Fruit fly (Drosophila melanogaster) whole organism, prepupa: Measurements from ENCODE around the gene CG43218.
A peak's percentile ranks its signal among the peaks of the same experiment; 100 is the strongest.

Experiments
- Blimp-1 ChIP-seq: fragments of 200-800 bp; sonication (Bioruptor generic); optimal IDR thresholded peaks from 3 replicates; lab custom pipeline; 2017; ENCODE audit warnings: missing biosample characterization, missing genetic modification characterization, mild to moderate bottlenecking, moderate library complexity, missing genetic modification reagents
- CG10631 ChIP-seq: fragments of 200-800 bp; sonication (Bioruptor generic); optimal IDR thresholded peaks from 2 replicates; lab custom pipeline; 2016; ENCODE audit warnings: missing biosample characterization, missing genetic modification characterization
- CG11294 ChIP-seq: fragments of 200-800 bp; sonication (Bioruptor generic); IDR thresholded peaks from 2 replicates; pipeline ENCODE4 v1.3.6; 2022; ENCODE audit warnings: missing biosample characterization, missing genetic modification characterization
- CG11762 ChIP-seq: fragments of 200-800 bp; sonication (Bioruptor generic); optimal IDR thresholded peaks from 3 replicates; lab custom pipeline; 2016; ENCODE audit warnings: missing biosample characterization, missing genetic modification characterization; ENCODE audit not compliant: insufficient read depth
- CG11902 ChIP-seq: fragments of 200-800 bp; sonication (Bioruptor generic); optimal IDR thresholded peaks from 3 replicates; lab custom pipeline; 2016; ENCODE audit warnings: missing biosample characterization, missing genetic modification characterization
- CG15336 ChIP-seq: fragments of 200-800 bp; sonication (Bioruptor generic); IDR thresholded peaks from 2 replicates; pipeline ENCODE4 v1.3.6; 2022; ENCODE audit warnings: missing biosample characterization, missing genetic modification characterization
- CG1621 ChIP-seq: fragments of 200-800 bp; sonication (Bioruptor generic); optimal IDR thresholded peaks from 3 replicates; lab custom pipeline; 2018; ENCODE audit warnings: missing biosample characterization, mild to moderate bottlenecking, missing genetic modification characterization
- CG16779 ChIP-seq: fragments of 200-800 bp; sonication (Bioruptor generic); optimal IDR thresholded peaks from 3 replicates; lab custom pipeline; 2017; ENCODE audit warnings: missing biosample characterization, mild to moderate bottlenecking, missing genetic modification characterization
- CG3032 ChIP-seq: fragments of 200-800 bp; optimal IDR thresholded peaks from 2 replicates; lab custom pipeline; 2019; ENCODE audit warnings: missing biosample characterization, mild to moderate bottlenecking, missing genetic modification characterization, moderate library complexity
- CG31627 ChIP-seq: fragments of 200-800 bp; sonication (Bioruptor generic); optimal IDR thresholded peaks from 3 replicates; lab custom pipeline; 2016; ENCODE audit warnings: missing biosample characterization, missing genetic modification characterization
- CG34406 ChIP-seq: fragments of 200-800 bp; sonication (Bioruptor generic); optimal IDR thresholded peaks from 3 replicates; lab custom pipeline; 2016; ENCODE audit warnings: missing biosample characterization, missing genetic modification characterization
- CG4318 ChIP-seq: fragments of 200-800 bp; sonication (Bioruptor generic); optimal IDR thresholded peaks from 3 replicates; lab custom pipeline; 2017; ENCODE audit warnings: missing biosample characterization, mild to moderate bottlenecking, missing genetic modification characterization
- CG6276 ChIP-seq: fragments of 200-800 bp; sonication (Bioruptor generic); optimal IDR thresholded peaks from 2 replicates; lab custom pipeline; 2017; ENCODE audit warnings: missing biosample characterization, mild to moderate bottlenecking, missing genetic modification characterization
- CG6792 ChIP-seq: fragments of 200-800 bp; sonication (Bioruptor generic); optimal IDR thresholded peaks from 3 replicates; lab custom pipeline; 2016; ENCODE audit warnings: missing biosample characterization, missing genetic modification characterization
- CG6808 ChIP-seq: fragments of 200-800 bp; sonication (Bioruptor generic); optimal IDR thresholded peaks from 3 replicates; lab custom pipeline; 2017; ENCODE audit warnings: missing biosample characterization, missing genetic modification characterization, mild to moderate bottlenecking, moderate library complexity, missing genetic modification reagents
- CG7368 ChIP-seq: fragments of 200-800 bp; sonication (Bioruptor generic); optimal IDR thresholded peaks from 3 replicates; lab custom pipeline; 2016; ENCODE audit warnings: missing biosample characterization, missing genetic modification characterization
- CG8119 ChIP-seq: fragments of 200-800 bp; sonication (Bioruptor generic); IDR thresholded peaks from 3 replicates; pipeline ENCODE4 v1.3.6; 2022; ENCODE audit warnings: missing biosample characterization, missing genetic modification characterization
- CG8319 ChIP-seq: fragments of 200-800 bp; sonication (Bioruptor generic); optimal IDR thresholded peaks from 3 replicates; lab custom pipeline; 2016; ENCODE audit warnings: missing biosample characterization, missing genetic modification characterization
- CG8632 ChIP-seq: fragments of 200-800 bp; sonication (Bioruptor generic); optimal IDR thresholded peaks from 3 replicates; lab custom pipeline; 2016; ENCODE audit warnings: missing biosample characterization, missing genetic modification characterization
- CG9139 ChIP-seq: fragments of 200-800 bp; sonication (Bioruptor generic); optimal IDR thresholded peaks from 3 replicates; lab custom pipeline; 2017; ENCODE audit warnings: missing biosample characterization, mild to moderate bottlenecking, missing genetic modification characterization
- Eip75B ChIP-seq: fragments of 200-800 bp; sonication (Bioruptor generic); optimal IDR thresholded peaks from 3 replicates; lab custom pipeline; 2016; ENCODE audit warnings: missing biosample characterization, missing genetic modification characterization
- Eip78C ChIP-seq: fragments of 200-800 bp; sonication (Bioruptor generic); peaks from one replicate; lab custom pipeline; 2016; ENCODE audit warnings: missing biosample characterization, missing genetic modification characterization
- Eip93F ChIP-seq: fragments of 200-800 bp; sonication (Bioruptor generic); optimal IDR thresholded peaks from 2 replicates; lab custom pipeline; 2016; ENCODE audit warnings: missing biosample characterization, mild to moderate bottlenecking, missing genetic modification characterization
- Ets21C ChIP-seq: fragments of 200-800 bp; sonication (Bioruptor generic); optimal IDR thresholded peaks from 3 replicates; lab custom pipeline; 2016; ENCODE audit warnings: missing biosample characterization, missing genetic modification characterization
- Gug ChIP-seq: fragments of 200-800 bp; sonication (Bioruptor generic); IDR thresholded peaks from 2 replicates; pipeline ENCODE4 v1.3.6; 2022; ENCODE audit warnings: missing biosample characterization, missing genetic modification characterization
- Hr39 ChIP-seq: fragments of 200-800 bp; sonication (Bioruptor generic); optimal IDR thresholded peaks from 2 replicates; lab custom pipeline; 2016; ENCODE audit warnings: missing biosample characterization, missing genetic modification characterization
- Lpt ChIP-seq: fragments of 200-800 bp; sonication (Bioruptor generic); optimal IDR thresholded peaks from 3 replicates; lab custom pipeline; 2016; ENCODE audit warnings: missing biosample characterization, missing genetic modification characterization
- Met ChIP-seq: fragments of 200-800 bp; sonication (Bioruptor generic); optimal IDR thresholded peaks from 3 replicates; lab custom pipeline; 2016; ENCODE audit warnings: missing biosample characterization, missing genetic modification characterization
- OdsH ChIP-seq: fragments of 200-800 bp; sonication (Bioruptor generic); optimal IDR thresholded peaks from 3 replicates; lab custom pipeline; 2016; ENCODE audit warnings: missing biosample characterization, missing genetic modification characterization
- Smox ChIP-seq: fragments of 200-800 bp; sonication (Bioruptor generic); optimal IDR thresholded peaks from 3 replicates; lab custom pipeline; 2016; ENCODE audit warnings: missing biosample characterization, missing genetic modification characterization
- Sox102F ChIP-seq: fragments of 200-800 bp; sonication (Bioruptor generic); optimal IDR thresholded peaks from 2 replicates; lab custom pipeline; 2016; ENCODE audit warnings: missing biosample characterization, mild to moderate bottlenecking, missing genetic modification characterization
- Sox14 ChIP-seq: fragments of 200-800 bp; sonication (Bioruptor generic); optimal IDR thresholded peaks from 3 replicates; lab custom pipeline; 2016; ENCODE audit warnings: missing biosample characterization, missing genetic modification characterization
- Sox15 ChIP-seq: fragments of 200-800 bp; sonication (Bioruptor generic); optimal IDR thresholded peaks from 3 replicates; lab custom pipeline; 2016; ENCODE audit warnings: missing biosample characterization, missing genetic modification characterization
- achi ChIP-seq: fragments of 200-800 bp; sonication (Bioruptor generic); optimal IDR thresholded peaks from 3 replicates; lab custom pipeline; 2016; ENCODE audit warnings: missing biosample characterization, missing genetic modification characterization
- acj6 ChIP-seq: fragments of 200-800 bp; sonication (Bioruptor generic); optimal IDR thresholded peaks from 3 replicates; lab custom pipeline; 2016; ENCODE audit warnings: missing biosample characterization, missing genetic modification characterization
- dac ChIP-seq: fragments of 200-800 bp; sonication (Bioruptor generic); optimal IDR thresholded peaks from 2 replicates; lab custom pipeline; 2017; ENCODE audit warnings: missing biosample characterization, mild to moderate bottlenecking, missing genetic modification characterization
- dsx ChIP-seq: fragments of 200-800 bp; optimal IDR thresholded peaks from 3 replicates; lab custom pipeline; 2019; ENCODE audit warnings: missing biosample characterization, mild to moderate bottlenecking, missing genetic modification characterization, moderate library complexity; ENCODE audit not compliant: poor library complexity, severe bottlenecking
- eg ChIP-seq: fragments of 200-800 bp; sonication (Bioruptor generic); IDR thresholded peaks from 3 replicates; pipeline ENCODE4 v1.3.6; 2022; ENCODE audit warnings: missing biosample characterization, missing genetic modification characterization
- esn ChIP-seq: fragments of 200-800 bp; sonication (Bioruptor generic); optimal IDR thresholded peaks from 2 replicates; lab custom pipeline; 2016; ENCODE audit warnings: missing biosample characterization, mild to moderate bottlenecking, missing genetic modification characterization, moderate library complexity
- fd59A ChIP-seq: fragments of 200-800 bp; sonication (Bioruptor generic); optimal IDR thresholded peaks from 2 replicates; lab custom pipeline; 2017; ENCODE audit warnings: missing biosample characterization, mild to moderate bottlenecking, missing genetic modification characterization, missing genetic modification reagents
- fd85E ChIP-seq: fragments of 200-800 bp; sonication (Bioruptor generic); optimal IDR thresholded peaks from 3 replicates; lab custom pipeline; 2016; ENCODE audit warnings: missing biosample characterization, missing genetic modification characterization
- fkh ChIP-seq: fragments of 200-800 bp; sonication (Bioruptor generic); optimal IDR thresholded peaks from 3 replicates; lab custom pipeline; 2017; ENCODE audit warnings: missing biosample characterization, mild to moderate bottlenecking, missing genetic modification characterization, moderate library complexity
- lz ChIP-seq: fragments of 200-800 bp; sonication (Bioruptor generic); optimal IDR thresholded peaks from 3 replicates; lab custom pipeline; 2016; ENCODE audit warnings: missing biosample characterization, missing genetic modification characterization
- net ChIP-seq: fragments of 200-800 bp; sonication (Bioruptor generic); optimal IDR thresholded peaks from 3 replicates; lab custom pipeline; 2016; ENCODE audit warnings: missing biosample characterization, missing genetic modification characterization
- pdm3 ChIP-seq: fragments of 200-800 bp; sonication (Bioruptor generic); optimal IDR thresholded peaks from 3 replicates; lab custom pipeline; 2016; ENCODE audit warnings: missing biosample characterization, missing genetic modification characterization
- salr ChIP-seq, 2 experiments: fragments of 200-800 bp; sonication (Bioruptor generic); optimal IDR thresholded peaks; 3 replicates each; lab custom pipeline; 2016 to 2018; ENCODE audit warnings: missing biosample characterization in 2 of 2, missing genetic modification characterization in 2 of 2, mild to moderate bottlenecking in 1 of 2
- spab ChIP-seq: fragments of 200-800 bp; sonication (Bioruptor generic); optimal IDR thresholded peaks from 2 replicates; lab custom pipeline; 2017; ENCODE audit warnings: missing biosample characterization, mild to moderate bottlenecking, missing genetic modification characterization, missing genetic modification reagents
- ss ChIP-seq, 2 experiments: fragments of 200-800 bp; sonication (Bioruptor generic); optimal IDR thresholded peaks; 2 replicates in 1 of 2; 3 replicates in 1 of 2; lab custom pipeline; 2017 to 2018; ENCODE audit warnings: mild to moderate bottlenecking in 2 of 2, missing biosample characterization in 2 of 2, missing genetic modification characterization in 2 of 2, moderate library complexity in 1 of 2
- svp ChIP-seq: fragments of 200-800 bp; sonication (Bioruptor generic); peaks from one replicate; lab custom pipeline; 2016; ENCODE audit warnings: missing biosample characterization, missing genetic modification characterization
- vri ChIP-seq: fragments of 200-800 bp; sonication (Bioruptor generic); optimal IDR thresholded peaks from 3 replicates; lab custom pipeline; 2016; ENCODE audit warnings: missing biosample characterization, mild to moderate bottlenecking, missing genetic modification characterization

CG43218 gene

dm6 chr3L:21256062-21257023 is 1.5 kb upstream of the CG43218 start:
- TF ChIP-seq CG4318 (no peak), Smox (GFP tag; lab: Kevin White, UChicago) (peak; percentile 30), dsx (GFP tag; lab: Kevin White, UChicago) (no peak), Sox14 (no peak), CG1621 (no peak), CG16779 (tag; lab: Kevin White, UChicago) (no peak), CG11902 (GFP tag; lab: Kevin White, UChicago) (no peak), CG8319 (GFP tag; lab: Kevin White, UChicago) (no peak), Eip78C (GFP tag; lab: Kevin White, UChicago) (peak; percentile 83), CG11294 (GFP tag; lab: Robert Waterston, UW) (no peak), CG11762 (no peak), Hr39 (GFP tag; lab: Kevin White, UChicago) (peak; percentile 22), Ets21C (no peak), fkh (no peak), CG6792 (GFP tag; lab: Kevin White, UChicago) (no peak), CG15336 (GFP tag; lab: Robert Waterston, UW) (no peak), Lpt (GFP tag; lab: Kevin White, UChicago) (no peak), acj6 (GFP tag; lab: Kevin White, UChicago) (no peak), Blimp-1 (peak; percentile 30), CG6276 (GFP tag; lab: Kevin White, UChicago) (no peak), eg (no peak), Met (GFP tag; lab: Kevin White, UChicago) (peak; percentile 57), Sox102F (GFP tag; lab: Kevin White, UChicago) (peak; percentile 50), OdsH (GFP tag; lab: Kevin White, UChicago) (no peak), CG8119 (GFP tag; lab: Robert Waterston, UW) (no peak), svp (GFP tag; lab: Kevin White, UChicago) (peak; percentile 75), CG31627 (GFP tag; lab: Kevin White, UChicago) (peak; percentile 15), fd59A (GFP tag; lab: Kevin White, UChicago) (no peak), pdm3 (no peak), CG3032 (tag; lab: Kevin White, UChicago) (no peak), CG6808 (no peak), CG8632 (GFP tag; lab: Kevin White, UChicago) (no peak), CG10631 (GFP tag; lab: Kevin White, UChicago) (no peak), spab (GFP tag; lab: Kevin White, UChicago) (no peak), net (GFP tag; lab: Kevin White, UChicago) (no peak), dac (GFP tag; lab: Kevin White, UChicago) (no peak), Sox15 (GFP tag; lab: Kevin White, UChicago) (no peak), fd85E (GFP tag; lab: Kevin White, UChicago) (no peak), Eip93F (GFP tag; lab: Kevin White, UChicago) (no peak), vri (GFP tag; lab: Kevin White, UChicago) (peak; percentile 38), CG9139 (no peak), lz (peak; percentile 20), Eip75B (no peak), salr (GFP tag; optimal IDR thresholded peaks at IDR 0.05; lab: Kevin White, UChicago) (no peak), esn (GFP tag; lab: Kevin White, UChicago) (peak; percentile 51), achi (GFP tag; lab: Kevin White, UChicago) (no peak), Gug (no peak), ss (GFP tag; optimal IDR thresholded peaks at IDR 0.05; lab: Kevin White, UChicago) (no peak), CG7368 (GFP tag; lab: Kevin White, UChicago) (no peak), CG34406 (GFP tag; lab: Kevin White, UChicago) (no peak)
